Worm (Caenorhabditis elegans) whole organism, L4/young adult: ENCODE data around the gene ZK809.8.

Experiments used
- W03F9.2 ChIP-seq: fragments of 150-350 bp; optimal IDR thresholded peaks from 2 replicates; lab custom pipeline; 2014; ENCODE audit warnings: missing biosample characterization, missing genetic modification characterization
- dao-5 ChIP-seq: sonication (generic microtip); optimal IDR thresholded peaks from 2 replicates; lab custom pipeline; 2016; ENCODE audit warnings: missing genotype, missing genetic modification characterization, moderate library complexity, missing compliant biosample characterization
- him-1 ChIP-seq: sonication (generic microtip); optimal IDR thresholded peaks from 2 replicates; lab custom pipeline; 2016; ENCODE audit warnings: missing genotype, missing genetic modification reagents, missing genetic modification characterization, missing compliant biosample characterization

DNA sequence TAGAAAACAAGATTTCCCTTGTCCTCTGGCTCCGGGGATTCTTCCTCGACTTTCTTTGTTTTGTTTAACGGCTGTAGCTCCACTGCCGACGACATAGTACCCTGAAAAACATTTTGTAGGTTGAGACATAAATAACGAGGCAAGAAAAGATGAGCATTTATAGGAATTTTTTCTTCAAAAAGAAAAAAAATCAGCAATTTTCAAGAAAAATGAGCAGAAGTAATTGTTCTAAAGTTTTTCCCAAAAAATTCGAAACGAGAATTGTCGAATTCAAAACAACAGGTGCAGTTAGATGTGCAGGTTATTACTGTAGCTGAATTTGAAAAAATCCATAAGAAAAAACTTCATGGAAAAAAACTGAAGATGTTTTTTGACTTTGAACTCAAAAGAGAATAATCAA lies 6.5 kb upstream of the ZK809.8 start, which contains the start of gene ent-1:
- TF ChIP-seq him-1 (no peak), W03F9.2 (tag; lab: Kevin White, UChicago) (no peak), dao-5 (tag; lab: Kevin White, UChicago) (no peak)
